Worm (Caenorhabditis elegans) whole organism, L4 larva: ENCODE measurements around the gene lin-15A.
A peak's percentile ranks its signal among the peaks of the same experiment; 100 is the strongest.

Experiments
- D1046.2 ChIP-seq: fragments of 200-800 bp; sonication (Bioruptor generic); IDR thresholded peaks from 2 replicates; pipeline ENCODE4 v1.3.6; 2022; ENCODE audit warnings: missing genetic modification characterization, missing compliant biosample characterization
- F44E2.7 ChIP-seq: fragments of 200-800 bp; sonication (Bioruptor generic); IDR thresholded peaks from 2 replicates; pipeline ENCODE4 v2.1.2; 2022; ENCODE audit warnings: missing genetic modification characterization, missing compliant biosample characterization
- T26A8.4 ChIP-seq: fragments of 200-800 bp; sonication (Bioruptor generic); IDR thresholded peaks from 2 replicates; pipeline ENCODE4 v1.3.6; 2022; ENCODE audit warnings: missing genetic modification characterization, missing compliant biosample characterization
- Y75B8A.6 ChIP-seq: fragments of 200-800 bp; sonication (Bioruptor generic); IDR thresholded peaks from 2 replicates; pipeline ENCODE4 v1.3.6; 2022; ENCODE audit warnings: missing genetic modification reagents, missing genetic modification characterization, missing compliant biosample characterization
- aha-1 ChIP-seq: fragments of 150-350 bp; peaks from one replicate; lab custom pipeline; 2014; ENCODE audit warnings: missing biosample characterization, missing genetic modification characterization
- arid-1 ChIP-seq: fragments of 200-800 bp; sonication (Bioruptor generic); conservative IDR thresholded peaks from 2 replicates; pipeline ENCODE4 v1.3.6; 2022; ENCODE audit warnings: missing genetic modification reagents, missing genetic modification characterization, missing compliant biosample characterization
- ceh-20 ChIP-seq: fragments of 200-800 bp; sonication (Bioruptor generic); IDR thresholded peaks from 2 replicates; pipeline ENCODE4 v1.3.6; 2022; ENCODE audit warnings: missing genetic modification reagents, missing genetic modification characterization, missing compliant biosample characterization
- ceh-82 ChIP-seq: sonication (generic microtip); optimal IDR thresholded peaks from 2 replicates; lab custom pipeline; 2017; ENCODE audit warnings: missing biosample characterization, missing genetic modification characterization
- cey-2 ChIP-seq: sonication (generic microtip); optimal IDR thresholded peaks from 3 replicates; lab custom pipeline; 2017; ENCODE audit warnings: missing genetic modification characterization, mild to moderate bottlenecking, missing compliant biosample characterization, antibody characterized with exemption, borderline replicate concordance; ENCODE audit not compliant: insufficient read depth
- ctbp-1 ChIP-seq: fragments of 200-800 bp; sonication (Bioruptor generic); IDR thresholded peaks from 2 replicates; pipeline ENCODE4 v1.3.6; 2022; ENCODE audit warnings: missing genetic modification reagents, missing genetic modification characterization, missing compliant biosample characterization
- daf-16 ChIP-seq, 3 experiments: sonication (generic microtip); optimal IDR thresholded peaks; 2 replicates each; lab custom pipeline; 2016 to 2017; ENCODE audit warnings: missing genetic modification characterization in 3 of 3, missing genetic modification reagents in 3 of 3, mild to moderate bottlenecking in 2 of 3, missing compliant biosample characterization in 2 of 3, missing biosample characterization in 1 of 3, moderate library complexity in 1 of 3
- dmd-6 ChIP-seq: fragments of 200-800 bp; sonication (Bioruptor generic); IDR thresholded peaks from 2 replicates; pipeline ENCODE4 v1.3.6; 2022; ENCODE audit warnings: missing genetic modification reagents, missing genetic modification characterization, missing compliant biosample characterization
- dmd-8 ChIP-seq: fragments of 200-800 bp; sonication (Bioruptor generic); IDR thresholded peaks from 2 replicates; pipeline ENCODE4 v1.3.6; 2022; ENCODE audit warnings: missing genetic modification characterization, missing compliant biosample characterization
- dmd-9 ChIP-seq: fragments of 200-800 bp; sonication (Bioruptor generic); IDR thresholded peaks from 2 replicates; pipeline ENCODE4 v1.3.6; 2022; ENCODE audit warnings: missing genetic modification reagents, missing genetic modification characterization, missing compliant biosample characterization
- duxl-1 ChIP-seq: sonication (generic microtip); optimal IDR thresholded peaks from 2 replicates; lab custom pipeline; 2016; ENCODE audit warnings: mild to moderate bottlenecking, missing genetic modification characterization, moderate library complexity, missing compliant biosample characterization; ENCODE audit not compliant: poor library complexity
- dve-1 ChIP-seq: sonication (generic microtip); optimal IDR thresholded peaks from 2 replicates; lab custom pipeline; 2017; ENCODE audit warnings: antibody characterized with exemption, mild to moderate bottlenecking, missing genetic modification characterization, missing compliant biosample characterization; ENCODE audit not compliant: insufficient read depth
- egl-27 ChIP-seq: sonication (generic microtip); optimal IDR thresholded peaks from 3 replicates; lab custom pipeline; 2017; ENCODE audit warnings: missing biosample characterization, missing genetic modification reagents, missing genetic modification characterization
- egl-43 ChIP-seq: fragments of 200-800 bp; sonication (Bioruptor generic); IDR thresholded peaks from 2 replicates; pipeline ENCODE4 v1.3.6; 2022; ENCODE audit warnings: missing genetic modification reagents, missing genetic modification characterization, missing compliant biosample characterization
- hmg-1.1 ChIP-seq: fragments of 200-800 bp; sonication (Bioruptor generic); IDR thresholded peaks from 2 replicates; pipeline ENCODE4 v1.3.6; 2022; ENCODE audit warnings: missing genetic modification reagents, missing genetic modification characterization, missing compliant biosample characterization
- lim-7 ChIP-seq: fragments of 200-800 bp; sonication (Bioruptor generic); IDR thresholded peaks from 2 replicates; pipeline ENCODE4 v1.3.6; 2022; ENCODE audit warnings: missing genetic modification characterization, missing compliant biosample characterization
- lin-1 ChIP-seq: fragments of 200-800 bp; sonication (Bioruptor generic); IDR thresholded peaks from 2 replicates; pipeline ENCODE4 v1.3.6; 2022; ENCODE audit warnings: missing genetic modification reagents, missing genetic modification characterization, missing compliant biosample characterization
- lin-29 ChIP-seq: fragments of 200-800 bp; sonication (Bioruptor generic); IDR thresholded peaks from 2 replicates; pipeline ENCODE4 v1.3.6; 2022; ENCODE audit warnings: missing genetic modification reagents, missing genetic modification characterization, missing compliant biosample characterization
- lin-38 ChIP-seq: fragments of 200-800 bp; sonication (Bioruptor generic); IDR thresholded peaks from 2 replicates; pipeline ENCODE4 v1.3.6; 2022; ENCODE audit warnings: missing genetic modification reagents, missing genetic modification characterization, missing compliant biosample characterization
- lir-3 ChIP-seq: sonication (generic microtip); optimal IDR thresholded peaks from 2 replicates; lab custom pipeline; 2016; ENCODE audit warnings: mild to moderate bottlenecking, missing genetic modification characterization, missing compliant biosample characterization
- mes-2 ChIP-seq: sonication (generic microtip); optimal IDR thresholded peaks from 2 replicates; lab custom pipeline; 2016; ENCODE audit warnings: missing genotype, mild to moderate bottlenecking, missing genetic modification characterization, missing compliant biosample characterization; ENCODE audit not compliant: poor library complexity, severe bottlenecking
- mxl-3 ChIP-seq: fragments of 200-800 bp; sonication (Bioruptor generic); optimal IDR thresholded peaks from 2 replicates; lab custom pipeline; 2018; ENCODE audit warnings: mild to moderate bottlenecking, missing genetic modification characterization, missing compliant biosample characterization
- nhr-102 ChIP-seq: sonication (generic microtip); optimal IDR thresholded peaks from 2 replicates; lab custom pipeline; 2016; ENCODE audit warnings: mild to moderate bottlenecking, missing genetic modification characterization, moderate library complexity, missing compliant biosample characterization
- nhr-11 ChIP-seq: fragments of 150-350 bp; optimal IDR thresholded peaks from 2 replicates; lab custom pipeline; 2014; ENCODE audit warnings: missing biosample characterization, missing genetic modification characterization
- nhr-111 ChIP-seq: fragments of 200-800 bp; sonication (Bioruptor generic); optimal IDR thresholded peaks from 2 replicates; lab custom pipeline; 2018; ENCODE audit warnings: mild to moderate bottlenecking, missing genetic modification characterization, missing compliant biosample characterization
- nhr-25 ChIP-seq: sonication (generic microtip); optimal IDR thresholded peaks from 2 replicates; lab custom pipeline; 2017; ENCODE audit warnings: missing genetic modification characterization, mild to moderate bottlenecking, missing compliant biosample characterization, antibody characterized with exemption, moderate library complexity, borderline replicate concordance; ENCODE audit not compliant: insufficient read depth
- nhr-48 ChIP-seq: sonication (generic microtip); optimal IDR thresholded peaks from 2 replicates; lab custom pipeline; 2016; ENCODE audit warnings: mild to moderate bottlenecking, missing genetic modification characterization, missing compliant biosample characterization
- pha-4 ChIP-seq, 2 experiments: fragments of 150-350 bp in 1 of 2; fragments of 200-800 bp in 1 of 2; sonication (Bioruptor generic) in 1 of 2; IDR thresholded peaks in 1 of 2; optimal IDR thresholded peaks in 1 of 2; 2 replicates each; pipeline versions ENCODE4 v1.3.6 to Lab custom; 2014 to 2022; ENCODE audit warnings: missing genetic modification characterization in 2 of 2, missing genetic modification reagents in 2 of 2, missing biosample characterization in 1 of 2, missing compliant biosample characterization in 1 of 2
- pqm-1 ChIP-seq: sonication (generic microtip); optimal IDR thresholded peaks from 2 replicates; lab custom pipeline; 2017; ENCODE audit warnings: missing biosample characterization, missing genetic modification characterization
- snpc-1.2 ChIP-seq: fragments of 200-800 bp; sonication (Bioruptor generic); IDR thresholded peaks from 2 replicates; pipeline ENCODE4 v1.3.6; 2022; ENCODE audit warnings: missing genetic modification reagents, missing genetic modification characterization, missing compliant biosample characterization
- spr-1 ChIP-seq: sonication (generic microtip); optimal IDR thresholded peaks from 2 replicates; lab custom pipeline; 2016; ENCODE audit warnings: mild to moderate bottlenecking, missing genetic modification characterization, missing compliant biosample characterization
- spr-3 ChIP-seq: fragments of 200-800 bp; sonication (Bioruptor generic); optimal IDR thresholded peaks from 2 replicates; lab custom pipeline; 2018; ENCODE audit warnings: mild to moderate bottlenecking, missing genetic modification characterization, missing compliant biosample characterization
- tra-1 ChIP-seq: fragments of 200-800 bp; sonication (Bioruptor generic); IDR thresholded peaks from 2 replicates; pipeline ENCODE4 v1.3.6; 2022; ENCODE audit warnings: missing genetic modification reagents, missing genetic modification characterization, missing compliant biosample characterization
- unc-130 ChIP-seq: sonication (generic microtip); optimal IDR thresholded peaks from 2 replicates; lab custom pipeline; 2016; ENCODE audit warnings: missing genetic modification reagents, missing genetic modification characterization, missing compliant biosample characterization
- vab-7 ChIP-seq: fragments of 200-800 bp; sonication (Bioruptor generic); IDR thresholded peaks from 2 replicates; pipeline ENCODE4 v1.3.6; 2022; ENCODE audit warnings: missing genetic modification reagents, missing genetic modification characterization, missing compliant biosample characterization
- zip-11 ChIP-seq: fragments of 200-800 bp; sonication (Bioruptor generic); IDR thresholded peaks from 2 replicates; pipeline ENCODE4 v1.3.6; 2022; ENCODE audit warnings: missing genetic modification characterization, missing compliant biosample characterization

lin-15A gene

ce11 chrX:15773262-15773908 lies 41.6 kb downstream of the lin-15A start, which contains the start of gene Y7A5A.13:
Gene Y7A5A.13 (plus strand): TSS chrX:15773858.
- TF ChIP-seq tra-1 (peak; percentile 75), F44E2.7 (peak; percentile 61; the same call in 1 of the 2 replicates), pqm-1 (tag; lab: Kevin White, UChicago) (no peak), dmd-9 (peak; percentile 54; the same call in 1 of the 2 replicates), ctbp-1 (GFP tag; lab: Robert Waterston, UW) (peak; percentile 58; the same call in 1 of the 2 replicates), spr-3 (GFP tag; lab: Kevin White, UChicago) (peak; percentile 13), D1046.2 (GFP tag; lab: Robert Waterston, UW) (0 out of 2 replicates have a peak, but pooled peaks have one; percentile 72), dmd-6 (GFP tag; lab: Robert Waterston, UW) (peak; percentile 20), nhr-111 (GFP tag; lab: Kevin White, UChicago) (peak; percentile 4), vab-7 (GFP tag; lab: Robert Waterston, UW) (peak; percentile 86), daf-16 (GFP tag; optimal IDR thresholded peaks at IDR 0.05; lab: Kevin White, UChicago) (peak; percentile 59 to 80), daf-16 (tag; optimal IDR thresholded peaks at IDR 0.05; lab: Kevin White, UChicago) (peak; percentile 67), ceh-82 (tag; lab: Kevin White, UChicago) (no peak), dmd-8 (0 out of 2 replicates have a peak, but pooled peaks have one; percentile 33), unc-130 (GFP tag; lab: Kevin White, UChicago) (peak; percentile 9), mes-2 (tag; lab: Kevin White, UChicago) (peak; percentile 58), nhr-11 (tag; lab: Kevin White, UChicago) (no peak), dve-1 (peak; percentile 61), zip-11 (0 out of 2 replicates have a peak, but pooled peaks have one; percentile 36), spr-1 (tag; lab: Kevin White, UChicago) (peak; percentile 35), cey-2 (tag; lab: Kevin White, UChicago) (no peak), arid-1 (peak; percentile 51), lin-29 (GFP tag; lab: Robert Waterston, UW) (no peak), egl-27 (no peak), duxl-1 (tag; lab: Kevin White, UChicago) (peak; percentile 54), nhr-25 (tag; lab: Kevin White, UChicago) (peak; percentile 4), snpc-1.2 (GFP tag; lab: Robert Waterston, UW) (peak; percentile 82), pha-4 (GFP tag; IDR thresholded peaks at IDR 0.05; lab: Robert Waterston, UW) (peak; percentile 62; the same call in 1 of the 2 replicates), pha-4 (tag; optimal IDR thresholded peaks at IDR 0.05; lab: Kevin White, UChicago) (no peak), hmg-1.1 (GFP tag; lab: Robert Waterston, UW) (peak; percentile 54), lir-3 (peak; percentile 17), mxl-3 (GFP tag; lab: Kevin White, UChicago) (no peak), nhr-48 (peak; percentile 51), egl-43 (GFP tag; lab: Robert Waterston, UW) (peak; percentile 74), Y75B8A.6 (GFP tag; lab: Robert Waterston, UW) (no peak), lim-7 (GFP tag; lab: Robert Waterston, UW) (peak; percentile 81), lin-1 (GFP tag; lab: Robert Waterston, UW) (peak; percentile 57), aha-1 (tag; lab: Kevin White, UChicago) (peak; percentile 91), lin-38 (peak; percentile 68), nhr-102 (tag; lab: Kevin White, UChicago) (peak; percentile 61), T26A8.4 (GFP tag; lab: Robert Waterston, UW) (peak; percentile 68), ceh-20 (GFP tag; lab: Robert Waterston, UW) (0 out of 2 replicates have a peak, but pooled peaks have one; percentile 52)
